Worm (Caenorhabditis elegans) whole organism, L3 larva: ENCODE data around the gene alg-3.

Experiments used
- R02D3.7 ChIP-seq: fragments of 150-350 bp; optimal IDR thresholded peaks from 2 replicates; lab custom pipeline; 2014; ENCODE audit warnings: missing biosample characterization, missing genetic modification characterization
- aly-2 ChIP-seq: fragments of 150-350 bp; optimal IDR thresholded peaks from 2 replicates; lab custom pipeline; 2014; ENCODE audit warnings: missing biosample characterization, missing genetic modification characterization
- ama-1 ChIP-seq: fragments of 150-350 bp; optimal IDR thresholded peaks from 2 replicates; lab custom pipeline; 2018
- ceh-82 ChIP-seq: fragments of 150-350 bp; optimal IDR thresholded peaks from 2 replicates; lab custom pipeline; 2014; ENCODE audit warnings: missing biosample characterization, missing genetic modification characterization
- ceh-9 ChIP-seq: sonication (generic microtip); optimal IDR thresholded peaks from 2 replicates; lab custom pipeline; 2018; ENCODE audit warnings: missing biosample characterization, missing genetic modification characterization
- daf-12 ChIP-seq: fragments of 150-350 bp; optimal IDR thresholded peaks from 2 replicates; lab custom pipeline; 2014; ENCODE audit warnings: missing biosample characterization, missing genetic modification reagents, missing genetic modification characterization
- egl-27 ChIP-seq: sonication (generic microtip); optimal IDR thresholded peaks from 4 replicates; lab custom pipeline; 2017; ENCODE audit warnings: missing biosample characterization, missing genetic modification reagents, missing genetic modification characterization
- elt-1 ChIP-seq: fragments of 150-350 bp; optimal IDR thresholded peaks from 2 replicates; lab custom pipeline; 2014; ENCODE audit warnings: missing biosample characterization, missing genetic modification characterization
- elt-2 ChIP-seq: sonication (generic microtip); optimal IDR thresholded peaks from 2 replicates; lab custom pipeline; 2016; ENCODE audit warnings: missing genetic modification reagents, mild to moderate bottlenecking, missing genetic modification characterization, missing compliant biosample characterization
- elt-3 ChIP-seq, 3 experiments: fragments of 150-350 bp in 1 of 3; sonication (generic microtip) in 2 of 3; optimal IDR thresholded peaks; 2 replicates in 2 of 3; 4 replicates in 1 of 3; lab custom pipeline; 2014 to 2017; ENCODE audit warnings: missing biosample characterization in 3 of 3, missing genetic modification characterization in 3 of 3
- eor-1 ChIP-seq, 2 experiments: fragments of 150-350 bp; optimal IDR thresholded peaks; 2 replicates each; lab custom pipeline; 2014 to 2018; ENCODE audit warnings: missing biosample characterization in 2 of 2, missing genetic modification characterization in 2 of 2
- fkh-10 ChIP-seq: sonication (generic microtip); optimal IDR thresholded peaks from 2 replicates; lab custom pipeline; 2017; ENCODE audit warnings: missing biosample characterization, missing genetic modification reagents, missing genetic modification characterization
- fkh-2 ChIP-seq: fragments of 150-350 bp; optimal IDR thresholded peaks from 2 replicates; lab custom pipeline; 2014; ENCODE audit warnings: missing biosample characterization, missing genetic modification reagents, missing genetic modification characterization
- fos-1 ChIP-seq: fragments of 150-350 bp; optimal IDR thresholded peaks from 2 replicates; lab custom pipeline; 2014; ENCODE audit warnings: missing biosample characterization, missing genetic modification characterization
- hmg-11 ChIP-seq: sonication (generic microtip); optimal IDR thresholded peaks from 2 replicates; lab custom pipeline; 2016; ENCODE audit warnings: missing genetic modification characterization, missing compliant biosample characterization
- jun-1 ChIP-seq: fragments of 150-350 bp; optimal IDR thresholded peaks from 2 replicates; lab custom pipeline; 2014; ENCODE audit warnings: missing biosample characterization, missing genetic modification reagents, missing genetic modification characterization
- lin-15B ChIP-seq: fragments of 150-350 bp; optimal IDR thresholded peaks from 2 replicates; lab custom pipeline; 2014; ENCODE audit warnings: missing biosample characterization, missing genetic modification characterization
- lin-39 ChIP-seq: fragments of 150-350 bp; optimal IDR thresholded peaks from 2 replicates; lab custom pipeline; 2018; ENCODE audit warnings: missing biosample characterization, missing genetic modification reagents, missing genetic modification characterization
- mdl-1 ChIP-seq: fragments of 150-350 bp; optimal IDR thresholded peaks from 2 replicates; lab custom pipeline; 2014; ENCODE audit warnings: missing biosample characterization, missing genetic modification characterization
- mml-1 ChIP-seq: fragments of 150-350 bp; sonication (generic microtip); optimal IDR thresholded peaks from 3 replicates; lab custom pipeline; 2014; ENCODE audit warnings: missing biosample characterization, missing genetic modification characterization
- nfya-1 ChIP-seq: sonication (generic microtip); optimal IDR thresholded peaks from 2 replicates; lab custom pipeline; 2017; ENCODE audit warnings: missing genetic modification characterization, mild to moderate bottlenecking, missing compliant biosample characterization, antibody characterized with exemption, moderate library complexity; ENCODE audit not compliant: insufficient read depth
- nhr-11 ChIP-seq: fragments of 150-350 bp; optimal IDR thresholded peaks from 2 replicates; lab custom pipeline; 2014; ENCODE audit warnings: missing biosample characterization, missing genetic modification characterization
- nhr-12 ChIP-seq: fragments of 150-350 bp; optimal IDR thresholded peaks from 2 replicates; lab custom pipeline; 2014; ENCODE audit warnings: missing biosample characterization, missing genetic modification characterization
- nhr-23 ChIP-seq: fragments of 150-350 bp; optimal IDR thresholded peaks from 2 replicates; lab custom pipeline; 2014; ENCODE audit warnings: missing biosample characterization, missing genetic modification reagents, missing genetic modification characterization
- nhr-25 ChIP-seq: sonication (generic microtip); optimal IDR thresholded peaks from 2 replicates; lab custom pipeline; 2017; ENCODE audit warnings: missing biosample characterization, missing genetic modification characterization
- nhr-28 ChIP-seq: fragments of 150-350 bp; optimal IDR thresholded peaks from 2 replicates; lab custom pipeline; 2014; ENCODE audit warnings: missing biosample characterization, missing genetic modification characterization
- nhr-43 ChIP-seq: sonication (generic microtip); optimal IDR thresholded peaks from 2 replicates; lab custom pipeline; 2016; ENCODE audit warnings: mild to moderate bottlenecking, missing genetic modification characterization, missing compliant biosample characterization; ENCODE audit not compliant: poor library complexity, severe bottlenecking
- nhr-67 ChIP-seq: fragments of 150-350 bp; optimal IDR thresholded peaks from 2 replicates; lab custom pipeline; 2014; ENCODE audit warnings: missing biosample characterization, missing genetic modification characterization
- nhr-76 ChIP-seq: fragments of 150-350 bp; sonication (generic microtip); optimal IDR thresholded peaks from 5 replicates; lab custom pipeline; 2014; ENCODE audit warnings: missing biosample characterization, missing genetic modification characterization
- pha-4 ChIP-seq: fragments of 150-350 bp; optimal IDR thresholded peaks from 2 replicates; lab custom pipeline; 2014; ENCODE audit warnings: missing biosample characterization, missing genetic modification reagents, missing genetic modification characterization
- tbx-2 ChIP-seq: sonication (generic microtip); optimal IDR thresholded peaks from 2 replicates; lab custom pipeline; 2016; ENCODE audit warnings: mild to moderate bottlenecking, missing genetic modification characterization, missing compliant biosample characterization
- unc-39 ChIP-seq: sonication (generic microtip); optimal IDR thresholded peaks from 4 replicates; lab custom pipeline; 2017; ENCODE audit warnings: missing biosample characterization, missing genetic modification characterization
- unc-62 ChIP-seq: fragments of 150-350 bp; sonication (generic microtip); optimal IDR thresholded peaks from 4 replicates; lab custom pipeline; 2014; ENCODE audit warnings: missing biosample characterization, missing genetic modification reagents, missing genetic modification characterization
- zag-1 ChIP-seq: fragments of 150-350 bp; optimal IDR thresholded peaks from 2 replicates; lab custom pipeline; 2014; ENCODE audit warnings: missing biosample characterization, missing genetic modification characterization
- ztf-11 ChIP-seq: fragments of 150-350 bp; optimal IDR thresholded peaks from 2 replicates; lab custom pipeline; 2014; ENCODE audit warnings: missing biosample characterization, missing genetic modification characterization

The alg-3 gene

DNA sequence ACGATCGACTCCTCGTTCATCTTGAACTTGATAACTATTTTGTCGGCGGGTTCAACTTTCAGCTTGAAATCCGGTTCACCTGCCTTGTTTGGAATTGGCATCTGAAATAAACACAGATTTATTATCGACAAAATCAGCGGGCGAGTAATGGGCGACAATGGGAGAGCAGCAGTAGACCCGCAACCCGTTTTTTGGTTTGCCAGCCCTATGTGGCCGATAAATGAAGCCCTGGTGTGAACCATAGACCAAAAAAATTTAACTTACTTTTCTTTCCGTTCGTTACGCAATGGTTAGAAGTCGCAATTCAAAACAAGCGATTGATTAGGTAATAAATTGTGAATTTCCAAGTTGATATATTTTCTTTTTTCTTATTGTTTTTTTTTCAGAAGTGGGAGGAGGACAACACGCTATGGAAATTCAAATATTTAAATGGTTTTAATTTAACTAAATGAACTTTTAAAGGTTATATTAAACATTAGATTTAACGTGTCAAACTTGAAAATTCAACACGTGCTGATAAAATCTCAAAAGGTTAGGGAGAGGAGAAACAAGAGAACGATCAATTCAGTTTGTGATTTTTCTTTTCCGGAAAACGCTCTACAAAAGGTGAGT is at the start of gene alg-3, which contains the start of gene T22B3.3:
TSS of gene alg-3 (plus strand) at position 562 of the 612 bp plus-strand sequence.
TSS of gene T22B3.3 (minus strand) at position 101 of the 612 bp plus-strand sequence.
- TF ChIP-seq mdl-1 (tag; lab: Kevin White, UChicago) (no peak), unc-62 (no peak), aly-2 (tag; lab: Kevin White, UChicago) (no peak), fos-1 (no peak), nhr-28 (tag; lab: Kevin White, UChicago) (no peak), ceh-82 (tag; lab: Kevin White, UChicago) (no peak), elt-1 (tag; lab: Kevin White, UChicago) (no peak), R02D3.7 (tag; lab: Kevin White, UChicago) (no peak), fkh-2 (tag; lab: Kevin White, UChicago) (no peak), daf-12 (no peak), pha-4 (tag; lab: Kevin White, UChicago) (no peak), eor-1 (tag; optimal IDR thresholded peaks at IDR 0.05; lab: Kevin White, UChicago) (no peak), lin-39 (tag; lab: Kevin White, UChicago) (no peak), nhr-25 (no peak), nhr-23 (tag; lab: Kevin White, UChicago) (no peak), zag-1 (tag; lab: Kevin White, UChicago) (no peak)

DNA sequence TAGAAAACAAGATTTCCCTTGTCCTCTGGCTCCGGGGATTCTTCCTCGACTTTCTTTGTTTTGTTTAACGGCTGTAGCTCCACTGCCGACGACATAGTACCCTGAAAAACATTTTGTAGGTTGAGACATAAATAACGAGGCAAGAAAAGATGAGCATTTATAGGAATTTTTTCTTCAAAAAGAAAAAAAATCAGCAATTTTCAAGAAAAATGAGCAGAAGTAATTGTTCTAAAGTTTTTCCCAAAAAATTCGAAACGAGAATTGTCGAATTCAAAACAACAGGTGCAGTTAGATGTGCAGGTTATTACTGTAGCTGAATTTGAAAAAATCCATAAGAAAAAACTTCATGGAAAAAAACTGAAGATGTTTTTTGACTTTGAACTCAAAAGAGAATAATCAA is 48.7 kb upstream of the alg-3 start, which contains the start of gene ent-1:
TSS of gene ent-1 (minus strand) at position 101 of the 400 bp plus-strand sequence.
- TF ChIP-seq unc-39 (tag; lab: Kevin White, UChicago): no peak
- no peak for TF ChIP-seq nhr-76 (tag; lab: Kevin White, UChicago)
- TF ChIP-seq mdl-1 (tag; lab: Kevin White, UChicago): no peak
- TF ChIP-seq lin-39 (tag; lab: Kevin White, UChicago): no peak
- no peak for TF ChIP-seq nhr-23 (tag; lab: Kevin White, UChicago)
- no peak for TF ChIP-seq jun-1 (tag; lab: Kevin White, UChicago)
- no peak for TF ChIP-seq mml-1
- TF ChIP-seq egl-27 (tag; lab: Kevin White, UChicago): no peak
- TF ChIP-seq aly-2 (tag; lab: Kevin White, UChicago): no peak
- TF ChIP-seq ceh-82 (tag; lab: Kevin White, UChicago): no peak
- TF ChIP-seq ama-1 (lab: Kevin White, UChicago): no peak
- TF ChIP-seq ceh-9 (tag; lab: Kevin White, UChicago): no peak
- no peak for TF ChIP-seq nhr-43

DNA sequence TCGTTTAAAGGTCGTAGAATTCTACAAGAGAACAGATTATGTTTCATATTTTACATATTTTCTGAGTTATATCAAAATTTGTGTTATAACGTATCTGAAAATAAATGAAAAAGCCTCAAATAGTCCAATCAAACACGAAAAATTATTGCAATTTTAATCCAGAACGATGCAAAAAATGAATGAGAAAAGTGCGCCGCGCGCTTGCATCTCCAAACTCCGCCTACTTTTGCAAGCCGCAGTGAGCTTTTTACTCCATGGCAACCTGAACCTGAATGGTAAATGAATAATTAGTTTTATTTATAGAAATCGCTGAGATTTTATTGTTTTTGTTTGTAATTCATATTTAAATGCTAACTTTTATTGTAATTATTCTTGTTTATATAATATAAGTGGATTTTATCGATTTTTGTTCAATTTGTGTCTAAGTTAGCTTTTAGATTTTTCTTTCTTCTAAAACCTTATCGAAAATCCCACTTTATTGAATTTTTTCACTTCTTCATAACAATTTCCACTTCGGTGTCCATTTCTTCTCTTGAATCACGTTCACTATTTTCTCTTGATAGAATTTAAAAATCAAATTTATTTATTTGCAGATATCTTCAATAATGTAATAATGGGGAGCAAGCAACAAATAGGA is 47.8 kb upstream of the alg-3 start, which contains the start of gene ZK809.5:
TSS of gene ZK809.5 (plus strand) at position 587 of the 637 bp plus-strand sequence.
- TF ChIP-seq hmg-11 (tag; lab: Kevin White, UChicago) (peak; percentile 34), nhr-67 (tag; lab: Kevin White, UChicago) (no peak), nfya-1 (peak; percentile 20)

DNA sequence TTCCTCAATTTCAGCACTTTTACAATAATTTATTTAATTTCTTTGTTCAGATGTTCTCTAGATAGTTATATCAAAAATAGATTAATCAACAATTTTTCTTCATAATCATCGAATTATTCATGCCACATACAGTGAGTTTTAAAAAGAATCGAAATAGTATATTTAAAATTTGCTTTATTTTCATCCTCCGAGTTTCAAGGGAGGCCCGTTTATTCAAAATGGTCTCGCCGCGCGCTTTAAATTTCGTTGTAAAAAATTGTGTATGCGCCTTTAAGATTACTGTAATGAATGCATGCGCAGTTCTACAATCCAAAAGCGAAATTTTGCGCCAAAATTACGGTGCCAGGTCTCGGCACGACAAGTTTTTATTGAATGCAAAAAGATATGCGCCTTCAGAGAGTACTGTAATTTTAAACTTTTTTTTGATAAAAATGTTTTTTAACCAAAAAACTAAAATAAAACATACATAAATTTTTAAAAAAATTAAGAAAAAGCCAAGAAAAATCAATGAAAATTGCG is 44.2 kb upstream of the alg-3 start, which contains the start of gene ZK792.1:
TSS of gene ZK792.1 (plus strand) at position 51 of the 519 bp plus-strand sequence.
- TF ChIP-seq lin-39 (tag; lab: Kevin White, UChicago) (no peak), nhr-11 (tag; lab: Kevin White, UChicago) (no peak), tbx-2 (tag; lab: Kevin White, UChicago) (no peak), nhr-25 (no peak), ceh-82 (tag; lab: Kevin White, UChicago) (no peak), fkh-2 (tag; lab: Kevin White, UChicago) (no peak), nhr-67 (tag; lab: Kevin White, UChicago) (no peak), elt-3 (tag; optimal IDR thresholded peaks at IDR 0.05; lab: Kevin White, UChicago) (no peak), nhr-28 (tag; lab: Kevin White, UChicago) (no peak), nfya-1 (no peak), jun-1 (tag; lab: Kevin White, UChicago) (no peak), fkh-10 (GFP tag; lab: Kevin White, UChicago) (no peak), ztf-11 (no peak), egl-27 (tag; lab: Kevin White, UChicago) (no peak), elt-2 (tag; lab: Kevin White, UChicago) (no peak), nhr-12 (tag; lab: Kevin White, UChicago) (no peak), unc-62 (no peak), R02D3.7 (tag; lab: Kevin White, UChicago) (no peak), lin-15B (tag; lab: Kevin White, UChicago) (no peak)
- TF ChIP-seq, all 47 proteins: peak for 0
